Fruit fly (Drosophila melanogaster): ENCODE measurements around the gene mus201.

dm6 chr2L:8419382-8419940 lies 18.5 kb upstream of the mus201 start:
- TF ChIP-seq Dfd (GFP tag; optimal IDR thresholded peaks at IDR 0.05): peak; percentile 21
- TF ChIP-seq dl (GFP tag; optimal IDR thresholded peaks at IDR 0.05; ENCODE audit: insufficient read depth in 1 of 2, partially characterized antibody in 2 of 2): peak in 1 of 2 experiments; percentile 24
- TF ChIP-seq fru (GFP tag; optimal IDR thresholded peaks at IDR 0.05): no peak
- no peak for TF ChIP-seq jim (GFP tag; optimal IDR thresholded peaks at IDR 0.05)
- TF ChIP-seq usp (GFP tag; optimal IDR thresholded peaks at IDR 0.05): no peak
- TF ChIP-seq OdsH (GFP tag; optimal IDR thresholded peaks at IDR 0.05): no peak
- TF ChIP-seq Jra (GFP tag; optimal IDR thresholded peaks at IDR 0.05): no peak
- TF ChIP-seq br (GFP tag; optimal IDR thresholded peaks at IDR 0.05): no peak
- TF ChIP-seq tai (GFP tag; optimal IDR thresholded peaks at IDR 0.05): no peak
- no peak for TF ChIP-seq HLH106 (tag; optimal IDR thresholded peaks at IDR 0.05)
- TF ChIP-seq Hr78 (GFP tag; optimal IDR thresholded peaks at IDR 0.05): no peak
- no peak for TF ChIP-seq Rel (GFP tag; optimal IDR thresholded peaks at IDR 0.05)
- peak; percentile 89 for TF ChIP-seq Rel (tag; optimal IDR thresholded peaks at IDR 0.05)
- no peak for TF ChIP-seq CG9705 (GFP tag; optimal IDR thresholded peaks at IDR 0.05)
- TF ChIP-seq CG32264 (GFP tag; optimal IDR thresholded peaks at IDR 0.05): no peak
